Fruit fly (Drosophila melanogaster): ENCODE data around the gene kst.

The kst gene

dm6 chr3L:3382489-3382879, 45.8 kb downstream of the kst start (continued):
- TF ChIP-seq Sry-δ (GFP tag; optimal IDR thresholded peaks at IDR 0.05) (peak; percentile 31), Dp (GFP tag; optimal IDR thresholded peaks at IDR 0.05) (no peak), fu2 (GFP tag; optimal IDR thresholded peaks at IDR 0.05) (peak; percentile 28), lola (GFP tag; optimal IDR thresholded peaks at IDR 0.05) (peak in 1 of 3 experiments; percentile 90), aop (GFP tag; IDR thresholded peaks at IDR 0.05) (no peak), CG4424 (GFP tag; optimal IDR thresholded peaks at IDR 0.05) (peak; percentile 89), CG10543 (GFP tag; optimal IDR thresholded peaks at IDR 0.05) (peak; percentile 51), Sox100B (GFP tag; optimal IDR thresholded peaks at IDR 0.05) (peak; percentile 74), trh (GFP tag; optimal IDR thresholded peaks at IDR 0.05) (peak; percentile 71), dati (GFP tag; IDR thresholded peaks at IDR 0.05) (peak; percentile 49; the same call in 1 of the 2 replicates), danr (GFP tag; IDR thresholded peaks at IDR 0.05) (peak; percentile 77), Ptx1 (GFP tag; IDR thresholded peaks at IDR 0.05) (peak; percentile 85), CG12391 (tag; optimal IDR thresholded peaks at IDR 0.05) (peak; percentile 90), NC2α (GFP tag; optimal IDR thresholded peaks at IDR 0.05) (peak; percentile 60), CG1529 (GFP tag; optimal IDR thresholded peaks at IDR 0.05) (peak; percentile 76), CG2712 (tag; optimal IDR thresholded peaks at IDR 0.05) (peak; percentile 94), mirr (GFP tag; optimal IDR thresholded peaks at IDR 0.05) (peak; percentile 1), Max (GFP tag; optimal IDR thresholded peaks at IDR 0.05) (peak; percentile 79), CG13296 (GFP tag; optimal IDR thresholded peaks at IDR 0.05) (peak; percentile 84), eyg (GFP tag; optimal IDR thresholded peaks at IDR 0.05) (peak; percentile 65), CG8944 (GFP tag; optimal IDR thresholded peaks at IDR 0.05) (peak; percentile 38), HLH54F (GFP tag; optimal IDR thresholded peaks at IDR 0.05) (peak; percentile 77), CG9727 (GFP tag; optimal IDR thresholded peaks at IDR 0.05) (peak; percentile 85), Mes4 (GFP tag; optimal IDR thresholded peaks at IDR 0.05) (peak; percentile 59), CG9876 (GFP tag; optimal IDR thresholded peaks at IDR 0.05) (peak; percentile 35), dm (GFP tag; optimal IDR thresholded peaks at IDR 0.05) (peak; percentile 33), Tbp (GFP tag; optimal IDR thresholded peaks at IDR 0.05) (no peak), Side (GFP tag; optimal IDR thresholded peaks at IDR 0.05) (peak; percentile 84), lov (optimal IDR thresholded peaks at IDR 0.05) (no peak), lov (GFP tag; IDR thresholded peaks at IDR 0.05) (peak; percentile 83), CG11085 (GFP tag; IDR thresholded peaks at IDR 0.05) (peak; percentile 63), disco-r (GFP tag; optimal IDR thresholded peaks at IDR 0.05) (peak; percentile 67), D19A (tag; optimal IDR thresholded peaks at IDR 0.05) (peak; percentile 84), CG10959 (GFP tag; IDR thresholded peaks at IDR 0.05) (peak; percentile 81), CG12104 (GFP tag; optimal IDR thresholded peaks at IDR 0.05) (peak; percentile 27), Rx (GFP tag; IDR thresholded peaks at IDR 0.05) (peak; percentile 79), HLHmδ (GFP tag; optimal IDR thresholded peaks at IDR 0.05) (no peak), CG1603 (tag; optimal IDR thresholded peaks at IDR 0.05) (peak; percentile 89), CG18262 (tag; optimal IDR thresholded peaks at IDR 0.05) (peak; percentile 92), maf-S (GFP tag; optimal IDR thresholded peaks at IDR 0.05) (peak; percentile 76), CG2875 (GFP tag; optimal IDR thresholded peaks at IDR 0.05) (peak; percentile 70), CG6272 (GFP tag; IDR thresholded peaks at IDR 0.05) (peak; percentile 58), CG16813 (GFP tag; IDR thresholded peaks at IDR 0.05; ENCODE audit: partially characterized antibody) (no peak), Mrtf (GFP tag; IDR thresholded peaks at IDR 0.05) (peak; percentile 68; the same call in 2 of the 3 replicates), CG15269 (tag; optimal IDR thresholded peaks at IDR 0.05) (peak; percentile 89), CG2199 (GFP tag; IDR thresholded peaks at IDR 0.05) (0 out of 3 replicates have a peak, but pooled peaks have one; percentile 57), Ada2b (GFP tag; IDR thresholded peaks at IDR 0.05) (peak; percentile 91), Dfd (GFP tag; optimal IDR thresholded peaks at IDR 0.05) (no peak), CG6765 (GFP tag; optimal IDR thresholded peaks at IDR 0.05) (peak; percentile 74), Nf-YA (GFP tag; IDR thresholded peaks at IDR 0.05) (peak; percentile 81), CG2116 (GFP tag; optimal IDR thresholded peaks at IDR 0.05) (peak; percentile 53), ab (GFP tag; optimal IDR thresholded peaks at IDR 0.05) (no peak)
